Worm (Caenorhabditis elegans) whole organism, L3 larva: ENCODE results near the gene pha-4.

Source experiments
- R02D3.7 ChIP-seq: fragments of 150-350 bp; optimal IDR thresholded peaks from 2 replicates; lab custom pipeline; 2014; ENCODE audit warnings: missing biosample characterization, missing genetic modification characterization
- aly-2 ChIP-seq: fragments of 150-350 bp; optimal IDR thresholded peaks from 2 replicates; lab custom pipeline; 2014; ENCODE audit warnings: missing biosample characterization, missing genetic modification characterization
- ama-1 ChIP-seq: fragments of 150-350 bp; optimal IDR thresholded peaks from 2 replicates; lab custom pipeline; 2018
- ceh-16 ChIP-seq: sonication (generic microtip); optimal IDR thresholded peaks from 2 replicates; lab custom pipeline; 2017; ENCODE audit warnings: missing biosample characterization, missing genetic modification characterization
- ceh-82 ChIP-seq: fragments of 150-350 bp; optimal IDR thresholded peaks from 2 replicates; lab custom pipeline; 2014; ENCODE audit warnings: missing biosample characterization, missing genetic modification characterization
- daf-12 ChIP-seq: fragments of 150-350 bp; optimal IDR thresholded peaks from 2 replicates; lab custom pipeline; 2014; ENCODE audit warnings: missing biosample characterization, missing genetic modification reagents, missing genetic modification characterization
- egl-5 ChIP-seq: fragments of 150-350 bp; optimal IDR thresholded peaks from 2 replicates; lab custom pipeline; 2017; ENCODE audit warnings: missing biosample characterization, missing genetic modification reagents, missing genetic modification characterization, inconsistent platforms
- elt-2 ChIP-seq: sonication (generic microtip); optimal IDR thresholded peaks from 2 replicates; lab custom pipeline; 2016; ENCODE audit warnings: missing genetic modification reagents, mild to moderate bottlenecking, missing genetic modification characterization, missing compliant biosample characterization
- elt-3 ChIP-seq, 3 experiments: fragments of 150-350 bp in 1 of 3; sonication (generic microtip) in 2 of 3; optimal IDR thresholded peaks; 2 replicates in 2 of 3; 4 replicates in 1 of 3; lab custom pipeline; 2014 to 2017; ENCODE audit warnings: missing biosample characterization in 3 of 3, missing genetic modification characterization in 3 of 3
- eor-1 ChIP-seq, 2 experiments: fragments of 150-350 bp; optimal IDR thresholded peaks; 2 replicates each; lab custom pipeline; 2014 to 2018; ENCODE audit warnings: missing biosample characterization in 2 of 2, missing genetic modification characterization in 2 of 2
- fkh-10 ChIP-seq: sonication (generic microtip); optimal IDR thresholded peaks from 2 replicates; lab custom pipeline; 2017; ENCODE audit warnings: missing biosample characterization, missing genetic modification reagents, missing genetic modification characterization
- fkh-2 ChIP-seq: fragments of 150-350 bp; optimal IDR thresholded peaks from 2 replicates; lab custom pipeline; 2014; ENCODE audit warnings: missing biosample characterization, missing genetic modification reagents, missing genetic modification characterization
- hmg-11 ChIP-seq: sonication (generic microtip); optimal IDR thresholded peaks from 2 replicates; lab custom pipeline; 2016; ENCODE audit warnings: missing genetic modification characterization, missing compliant biosample characterization
- jun-1 ChIP-seq: fragments of 150-350 bp; optimal IDR thresholded peaks from 2 replicates; lab custom pipeline; 2014; ENCODE audit warnings: missing biosample characterization, missing genetic modification reagents, missing genetic modification characterization
- lin-15B ChIP-seq: fragments of 150-350 bp; optimal IDR thresholded peaks from 2 replicates; lab custom pipeline; 2014; ENCODE audit warnings: missing biosample characterization, missing genetic modification characterization
- lin-39 ChIP-seq: fragments of 150-350 bp; optimal IDR thresholded peaks from 2 replicates; lab custom pipeline; 2018; ENCODE audit warnings: missing biosample characterization, missing genetic modification reagents, missing genetic modification characterization
- lsy-12 ChIP-seq: sonication (generic microtip); optimal IDR thresholded peaks from 2 replicates; lab custom pipeline; 2016; ENCODE audit warnings: mild to moderate bottlenecking, missing genetic modification characterization, missing compliant biosample characterization
- mdl-1 ChIP-seq: fragments of 150-350 bp; optimal IDR thresholded peaks from 2 replicates; lab custom pipeline; 2014; ENCODE audit warnings: missing biosample characterization, missing genetic modification characterization
- mml-1 ChIP-seq: fragments of 150-350 bp; sonication (generic microtip); optimal IDR thresholded peaks from 3 replicates; lab custom pipeline; 2014; ENCODE audit warnings: missing biosample characterization, missing genetic modification characterization
- nfya-1 ChIP-seq: sonication (generic microtip); optimal IDR thresholded peaks from 2 replicates; lab custom pipeline; 2017; ENCODE audit warnings: missing genetic modification characterization, mild to moderate bottlenecking, missing compliant biosample characterization, antibody characterized with exemption, moderate library complexity; ENCODE audit not compliant: insufficient read depth
- nhr-11 ChIP-seq: fragments of 150-350 bp; optimal IDR thresholded peaks from 2 replicates; lab custom pipeline; 2014; ENCODE audit warnings: missing biosample characterization, missing genetic modification characterization
- nhr-12 ChIP-seq: fragments of 150-350 bp; optimal IDR thresholded peaks from 2 replicates; lab custom pipeline; 2014; ENCODE audit warnings: missing biosample characterization, missing genetic modification characterization
- nhr-23 ChIP-seq: fragments of 150-350 bp; optimal IDR thresholded peaks from 2 replicates; lab custom pipeline; 2014; ENCODE audit warnings: missing biosample characterization, missing genetic modification reagents, missing genetic modification characterization
- nhr-237 ChIP-seq: fragments of 150-350 bp; optimal IDR thresholded peaks from 2 replicates; lab custom pipeline; 2014; ENCODE audit warnings: missing biosample characterization, missing genetic modification characterization
- nhr-25 ChIP-seq: sonication (generic microtip); optimal IDR thresholded peaks from 2 replicates; lab custom pipeline; 2017; ENCODE audit warnings: missing biosample characterization, missing genetic modification characterization
- nhr-28 ChIP-seq: fragments of 150-350 bp; optimal IDR thresholded peaks from 2 replicates; lab custom pipeline; 2014; ENCODE audit warnings: missing biosample characterization, missing genetic modification characterization
- nhr-67 ChIP-seq: fragments of 150-350 bp; optimal IDR thresholded peaks from 2 replicates; lab custom pipeline; 2014; ENCODE audit warnings: missing biosample characterization, missing genetic modification characterization
- nhr-76 ChIP-seq: fragments of 150-350 bp; sonication (generic microtip); optimal IDR thresholded peaks from 5 replicates; lab custom pipeline; 2014; ENCODE audit warnings: missing biosample characterization, missing genetic modification characterization
- nhr-77 ChIP-seq: fragments of 150-350 bp; optimal IDR thresholded peaks from 2 replicates; lab custom pipeline; 2014; ENCODE audit warnings: missing biosample characterization, missing genetic modification characterization
- pha-4 ChIP-seq: fragments of 150-350 bp; optimal IDR thresholded peaks from 2 replicates; lab custom pipeline; 2014; ENCODE audit warnings: missing biosample characterization, missing genetic modification reagents, missing genetic modification characterization
- pqm-1 ChIP-seq: fragments of 150-350 bp; optimal IDR thresholded peaks from 2 replicates; lab custom pipeline; 2017; ENCODE audit warnings: missing biosample characterization, missing genetic modification characterization, inconsistent platforms
- sea-2 ChIP-seq: fragments of 150-350 bp; sonication (generic microtip); optimal IDR thresholded peaks from 4 replicates; lab custom pipeline; 2014; ENCODE audit warnings: missing biosample characterization, missing genetic modification reagents, missing genetic modification characterization
- skn-1 ChIP-seq: fragments of 150-350 bp; optimal IDR thresholded peaks from 2 replicates; lab custom pipeline; 2014; ENCODE audit warnings: missing biosample characterization, missing genetic modification characterization
- snpc-4 ChIP-seq: fragments of 150-350 bp; optimal IDR thresholded peaks from 2 replicates; lab custom pipeline; 2014; ENCODE audit warnings: missing biosample characterization, missing genetic modification characterization
- tbx-2 ChIP-seq: sonication (generic microtip); optimal IDR thresholded peaks from 2 replicates; lab custom pipeline; 2016; ENCODE audit warnings: mild to moderate bottlenecking, missing genetic modification characterization, missing compliant biosample characterization
- unc-62 ChIP-seq: fragments of 150-350 bp; sonication (generic microtip); optimal IDR thresholded peaks from 4 replicates; lab custom pipeline; 2014; ENCODE audit warnings: missing biosample characterization, missing genetic modification reagents, missing genetic modification characterization
- zag-1 ChIP-seq: fragments of 150-350 bp; optimal IDR thresholded peaks from 2 replicates; lab custom pipeline; 2014; ENCODE audit warnings: missing biosample characterization, missing genetic modification characterization
- ztf-11 ChIP-seq: fragments of 150-350 bp; optimal IDR thresholded peaks from 2 replicates; lab custom pipeline; 2014; ENCODE audit warnings: missing biosample characterization, missing genetic modification characterization
- ztf-4 ChIP-seq: fragments of 150-350 bp; optimal IDR thresholded peaks from 2 replicates; lab custom pipeline; 2014; ENCODE audit warnings: missing biosample characterization, missing genetic modification characterization

Gene pha-4

ce11 chrV:20752609-20753102 lies at the start of gene pha-4:
Gene pha-4, plus strand, starts transcription at chrV:20753052.
- TF ChIP-seq elt-2 (tag; lab: Kevin White, UChicago) (peak; percentile 86), skn-1 (tag; lab: Kevin White, UChicago) (no peak), pqm-1 (peak; percentile 69)

DNA sequence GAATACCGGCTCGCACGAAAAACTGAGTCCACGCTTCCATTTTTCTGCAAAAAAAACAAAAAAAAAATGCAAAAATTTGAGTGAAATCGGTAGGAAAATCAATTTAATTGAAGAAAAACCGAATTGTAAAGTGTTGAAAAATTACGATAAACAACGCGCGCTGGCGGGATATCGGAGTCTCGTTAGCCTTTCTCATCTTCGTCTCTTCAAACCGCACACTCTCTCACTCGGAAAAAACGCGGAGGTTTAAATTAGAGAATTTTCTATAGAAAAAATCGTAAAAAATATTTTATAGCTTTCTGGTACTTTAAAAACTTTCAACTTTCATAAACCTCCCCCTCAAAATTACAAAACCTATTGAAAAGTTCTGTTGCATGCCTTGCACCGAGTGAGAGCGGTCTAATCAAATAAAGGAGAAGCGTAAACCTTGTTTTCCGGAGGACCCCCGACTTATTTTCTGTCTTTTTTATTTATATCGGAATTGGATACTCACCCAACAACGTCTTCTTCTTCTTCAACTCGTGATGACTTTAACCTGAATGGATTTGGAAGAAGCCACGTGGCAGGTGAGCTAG lies 48.8 kb upstream of the pha-4 start, which contains the start of the genes F53F8.5 and F53F8.6:
TSS of gene F53F8.5 (minus strand) at position 52 of the 575 bp plus-strand sequence.
TSS of gene F53F8.6 (plus strand) at position 230 of the 575 bp plus-strand sequence.
- TF ChIP-seq jun-1 (tag; lab: Kevin White, UChicago) (peak; percentile 8), aly-2 (tag; lab: Kevin White, UChicago) (no peak), tbx-2 (tag; lab: Kevin White, UChicago) (no peak), nhr-25 (tag; lab: Kevin White, UChicago) (peak; percentile 2), nhr-11 (tag; lab: Kevin White, UChicago) (no peak), eor-1 (tag; optimal IDR thresholded peaks at IDR 0.05; lab: Kevin White, UChicago) (no peak), egl-5 (tag; lab: Kevin White, UChicago) (no peak), hmg-11 (tag; lab: Kevin White, UChicago) (peak; percentile 73), ceh-16 (no peak), nhr-23 (tag; lab: Kevin White, UChicago) (peak; percentile 58), R02D3.7 (no peak), lin-15B (peak; percentile 23), elt-3 (tag; optimal IDR thresholded peaks at IDR 0.05; lab: Kevin White, UChicago) (no peak), nhr-28 (no peak), zag-1 (no peak), fkh-2 (tag; lab: Kevin White, UChicago) (no peak), lsy-12 (tag; lab: Kevin White, UChicago) (no peak), mdl-1 (tag; lab: Kevin White, UChicago) (no peak), mml-1 (tag; lab: Kevin White, UChicago) (no peak), ama-1 (no peak), nhr-237 (no peak), snpc-4 (tag; lab: Kevin White, UChicago) (peak; percentile 14), nfya-1 (peak; percentile 60), daf-12 (tag; lab: Kevin White, UChicago) (no peak), ztf-11 (tag; lab: Kevin White, UChicago) (no peak), nhr-67 (tag; lab: Kevin White, UChicago) (no peak), ceh-82 (tag; lab: Kevin White, UChicago) (no peak), sea-2 (GFP tag; lab: Kevin White, UChicago) (no peak), nhr-76 (no peak), nhr-12 (tag; lab: Kevin White, UChicago) (no peak), lin-39 (tag; lab: Kevin White, UChicago) (no peak), pha-4 (peak; percentile 67), unc-62 (GFP tag; lab: Kevin White, UChicago) (no peak), pqm-1 (peak; percentile 25)
- TF ChIP-seq, all 47 proteins: peak for 9

DNA sequence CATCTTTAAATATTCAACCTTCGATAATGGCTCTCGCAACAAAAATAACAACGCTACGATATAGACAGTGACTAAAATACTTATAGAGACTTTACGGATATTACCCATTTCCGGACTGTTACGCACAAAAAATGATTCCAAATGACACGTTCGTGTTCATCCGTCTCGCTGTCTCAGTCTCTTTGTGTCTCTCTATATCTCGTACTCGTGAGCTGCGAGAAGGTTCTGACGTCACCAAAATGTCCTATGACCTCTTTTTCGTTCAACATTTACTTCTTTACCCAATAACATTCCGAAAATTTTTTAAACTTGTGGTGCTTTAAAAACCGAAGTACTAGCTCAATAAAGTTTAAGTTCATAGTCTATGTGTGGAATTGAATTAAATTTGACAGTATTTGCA lies 42.7 kb upstream of the pha-4 start:
- TF ChIP-seq nfya-1 (peak; percentile 21), fkh-10 (GFP tag; lab: Kevin White, UChicago) (peak; percentile 48), eor-1 (tag; optimal IDR thresholded peaks at IDR 0.05; lab: Kevin White, UChicago) (no peak), ztf-4 (tag; lab: Kevin White, UChicago) (no peak), nhr-25 (tag; lab: Kevin White, UChicago) (no peak), elt-2 (tag; lab: Kevin White, UChicago) (no peak), nhr-77 (no peak), ama-1 (no peak)
- TF ChIP-seq, all 47 proteins: peak for 2

ce11 chrV:20710642-20711041 lies 42.2 kb upstream of the pha-4 start:
- peak; percentile 29 for TF ChIP-seq nfya-1
- TF ChIP-seq nhr-25 (tag; lab: Kevin White, UChicago), result no peak
- no peak for TF ChIP-seq ceh-16
- no peak for TF ChIP-seq nhr-23 (tag; lab: Kevin White, UChicago)
- TF ChIP-seq pha-4, result peak; percentile 51
- peak; percentile 34 for TF ChIP-seq hmg-11 (tag; lab: Kevin White, UChicago)
